Worm (Caenorhabditis elegans) whole organism, L3 larva: Measurements from ENCODE around the gene mca-2.

Experiments
- ama-1 ChIP-seq: fragments of 150-350 bp; optimal IDR thresholded peaks from 2 replicates; lab custom pipeline; 2018
- ceh-82 ChIP-seq: fragments of 150-350 bp; optimal IDR thresholded peaks from 2 replicates; lab custom pipeline; 2014; ENCODE audit warnings: missing biosample characterization, missing genetic modification characterization
- lsy-12 ChIP-seq: sonication (generic microtip); optimal IDR thresholded peaks from 2 replicates; lab custom pipeline; 2016; ENCODE audit warnings: mild to moderate bottlenecking, missing genetic modification characterization, missing compliant biosample characterization
- nhr-76 ChIP-seq: fragments of 150-350 bp; sonication (generic microtip); optimal IDR thresholded peaks from 5 replicates; lab custom pipeline; 2014; ENCODE audit warnings: missing biosample characterization, missing genetic modification characterization
- snpc-4 ChIP-seq: fragments of 150-350 bp; optimal IDR thresholded peaks from 2 replicates; lab custom pipeline; 2014; ENCODE audit warnings: missing biosample characterization, missing genetic modification characterization

DNA sequence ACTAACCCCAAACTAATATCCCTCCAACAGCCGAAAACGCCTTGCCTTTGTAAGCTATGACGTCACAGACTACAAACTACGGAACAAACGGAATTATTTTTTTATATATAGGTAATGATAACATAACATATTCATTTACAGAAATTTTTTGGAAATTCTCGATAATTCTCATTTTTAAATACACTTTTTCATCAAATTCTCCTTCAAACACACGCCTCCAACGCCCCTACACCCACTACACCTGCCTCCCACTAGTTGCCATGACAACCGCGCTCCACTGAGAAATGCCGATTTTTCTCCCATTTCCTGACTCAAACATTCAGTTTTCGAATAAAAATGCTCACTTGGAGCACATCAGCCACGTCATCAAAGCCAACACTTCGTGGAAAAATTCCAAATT, 30.5 kb downstream of the mca-2 start, which contains the start of gene xbx-4:
- TF ChIP-seq lsy-12 (tag; lab: Kevin White, UChicago) (no peak), ceh-82 (no peak), snpc-4 (no peak), nhr-76 (no peak), ama-1 (lab: Kevin White, UChicago) (no peak)
